Worm (Caenorhabditis elegans) whole organism, young adult: ENCODE measurements around the gene str-41.
A peak's percentile ranks its signal among the peaks of the same experiment; 100 is the strongest.

Experiments
- B0035.1 ChIP-seq: sonication (generic microtip); optimal IDR thresholded peaks from 2 replicates; lab custom pipeline; 2016; ENCODE audit warnings: missing genetic modification characterization, mild to moderate bottlenecking, missing compliant biosample characterization, missing genotype, missing genetic modification reagents
- F10E7.11 ChIP-seq: sonication (generic microtip); optimal IDR thresholded peaks from 2 replicates; lab custom pipeline; 2017; ENCODE audit warnings: mild to moderate bottlenecking, missing genetic modification characterization, moderate library complexity, missing compliant biosample characterization
- F33H1.4 ChIP-seq: fragments of 200-800 bp; sonication (Bioruptor generic); IDR thresholded peaks from 2 replicates; pipeline ENCODE4 v1.3.6; 2022; ENCODE audit warnings: missing genetic modification reagents, missing genetic modification characterization, missing compliant biosample characterization
- F37B4.10 ChIP-seq: fragments of 200-800 bp; sonication (Bioruptor generic); IDR thresholded peaks from 2 replicates; pipeline ENCODE4 v1.3.6; 2022; ENCODE audit warnings: missing genetic modification characterization, missing compliant biosample characterization
- F57C9.4 ChIP-seq: sonication (generic microtip); optimal IDR thresholded peaks from 2 replicates; lab custom pipeline; 2017; ENCODE audit warnings: mild to moderate bottlenecking, missing genetic modification characterization, missing compliant biosample characterization
- Y56A3A.18 ChIP-seq: fragments of 200-800 bp; sonication (Bioruptor generic); IDR thresholded peaks from 2 replicates; pipeline ENCODE4 v1.3.6; 2022; ENCODE audit warnings: missing genetic modification reagents, missing genetic modification characterization, missing compliant biosample characterization
- Y67H2A.10 ChIP-seq: fragments of 200-800 bp; sonication (Bioruptor generic); conservative IDR thresholded peaks from 2 replicates; pipeline ENCODE4 v1.3.6; 2022; ENCODE audit warnings: missing genetic modification reagents, missing genetic modification characterization, missing compliant biosample characterization
- Y95B8A.8 ChIP-seq: fragments of 200-800 bp; sonication (Bioruptor generic); IDR thresholded peaks from 2 replicates; pipeline ENCODE4 v1.3.6; 2022; ENCODE audit warnings: missing genetic modification reagents, missing genetic modification characterization, missing compliant biosample characterization
- ZK185.1 ChIP-seq: sonication (generic microtip); optimal IDR thresholded peaks from 2 replicates; lab custom pipeline; 2016; ENCODE audit warnings: mild to moderate bottlenecking, missing genetic modification characterization, missing compliant biosample characterization; ENCODE audit not compliant: poor library complexity, severe bottlenecking
- ama-1 ChIP-seq, 3 experiments: fragments of 150-350 bp in 1 of 3; sonication (generic microtip) in 2 of 3; optimal IDR thresholded peaks; 2 replicates each; lab custom pipeline; 2014 to 2018; ENCODE audit warnings: missing biosample characterization in 2 of 3, missing genetic modification characterization in 2 of 3, missing genetic modification reagents in 2 of 3
- aptf-3 ChIP-seq: fragments of 200-800 bp; sonication (Bioruptor generic); IDR thresholded peaks from 2 replicates; pipeline ENCODE4 v1.3.6; 2022; ENCODE audit warnings: missing genetic modification characterization, missing compliant biosample characterization
- attf-6 ChIP-seq: fragments of 200-800 bp; sonication (Bioruptor generic); IDR thresholded peaks from 2 replicates; pipeline ENCODE4 v1.3.6; 2022; ENCODE audit warnings: missing genetic modification reagents, missing genetic modification characterization, missing compliant biosample characterization
- bed-1 ChIP-seq: fragments of 200-800 bp; sonication (Bioruptor generic); IDR thresholded peaks from 2 replicates; pipeline ENCODE4 v1.3.6; 2022; ENCODE audit warnings: missing genetic modification reagents, missing genetic modification characterization, missing compliant biosample characterization
- bed-2 ChIP-seq: fragments of 200-800 bp; sonication (Bioruptor generic); IDR thresholded peaks from 2 replicates; pipeline ENCODE4 v1.3.6; 2022; ENCODE audit warnings: missing genetic modification reagents, missing genetic modification characterization, missing compliant biosample characterization
- cebp-1 ChIP-seq, 2 experiments: fragments of 200-800 bp in 1 of 2; sonication (Bioruptor generic) in 1 of 2; sonication (generic microtip) in 1 of 2; IDR thresholded peaks in 1 of 2; optimal IDR thresholded peaks in 1 of 2; 2 replicates each; pipeline versions ENCODE4 v1.3.6 to Lab custom; 2017 to 2022; ENCODE audit warnings: missing compliant biosample characterization in 2 of 2, missing genetic modification characterization in 2 of 2, mild to moderate bottlenecking in 1 of 2, missing genetic modification reagents in 1 of 2, moderate library complexity in 1 of 2
- ceh-100 ChIP-seq: fragments of 200-800 bp; sonication (Bioruptor generic); IDR thresholded peaks from 2 replicates; pipeline ENCODE4 v1.3.6; 2022; ENCODE audit warnings: missing genetic modification reagents, missing genetic modification characterization, missing compliant biosample characterization
- ceh-40 ChIP-seq: fragments of 200-800 bp; sonication (Bioruptor generic); IDR thresholded peaks from 2 replicates; pipeline ENCODE4 v1.3.6; 2022; ENCODE audit warnings: missing genetic modification characterization, missing compliant biosample characterization
- egl-44 ChIP-seq: fragments of 200-800 bp; sonication (Bioruptor generic); IDR thresholded peaks from 2 replicates; pipeline ENCODE4 v1.3.6; 2022; ENCODE audit warnings: missing genetic modification reagents, missing genetic modification characterization, missing compliant biosample characterization
- hlh-12 ChIP-seq: sonication (generic microtip); optimal IDR thresholded peaks from 2 replicates; lab custom pipeline; 2016; ENCODE audit warnings: missing genetic modification characterization, missing compliant biosample characterization
- hmg-1.2 ChIP-seq: fragments of 200-800 bp; sonication (Bioruptor generic); IDR thresholded peaks from 2 replicates; pipeline ENCODE4 v1.3.6; 2022; ENCODE audit warnings: missing genetic modification reagents, missing genetic modification characterization, missing compliant biosample characterization
- hsf-1 ChIP-seq: fragments of 200-800 bp; sonication (Bioruptor generic); IDR thresholded peaks from 2 replicates; pipeline ENCODE4 v1.3.6; 2022; ENCODE audit warnings: missing genetic modification reagents, missing genetic modification characterization, missing compliant biosample characterization
- lin-35 ChIP-seq, 3 experiments: fragments of 150-350 bp in 2 of 3; sonication (generic microtip) in 1 of 3; optimal IDR thresholded peaks; 2 replicates each; lab custom pipeline; 2014 to 2018; ENCODE audit warnings: missing biosample characterization in 3 of 3, missing genetic modification characterization in 3 of 3, missing genetic modification reagents in 3 of 3
- lin-54 ChIP-seq: fragments of 200-800 bp; sonication (Bioruptor generic); optimal IDR thresholded peaks from 2 replicates; lab custom pipeline; 2018; ENCODE audit warnings: mild to moderate bottlenecking, missing genetic modification characterization, missing compliant biosample characterization
- lsl-1 ChIP-seq: fragments of 200-800 bp; sonication (Bioruptor generic); optimal IDR thresholded peaks from 2 replicates; lab custom pipeline; 2018; ENCODE audit warnings: mild to moderate bottlenecking, missing genetic modification characterization, moderate library complexity, missing compliant biosample characterization
- madf-10 ChIP-seq: sonication (generic microtip); optimal IDR thresholded peaks from 2 replicates; lab custom pipeline; 2016; ENCODE audit warnings: mild to moderate bottlenecking, missing genetic modification characterization, missing compliant biosample characterization
- madf-8 ChIP-seq: fragments of 200-800 bp; sonication (Bioruptor generic); conservative IDR thresholded peaks from 2 replicates; pipeline ENCODE4 v1.3.6; 2022; ENCODE audit warnings: missing genetic modification reagents, missing genetic modification characterization, missing compliant biosample characterization
- mel-28 ChIP-seq: sonication (generic microtip); optimal IDR thresholded peaks from 2 replicates; lab custom pipeline; 2016; ENCODE audit warnings: borderline replicate concordance, mild to moderate bottlenecking, missing genetic modification characterization, missing compliant biosample characterization
- nfya-1 ChIP-seq: sonication (generic microtip); optimal IDR thresholded peaks from 2 replicates; lab custom pipeline; 2017; ENCODE audit warnings: antibody characterized with exemption, missing compliant biosample characterization, missing genetic modification characterization, borderline replicate concordance; ENCODE audit not compliant: insufficient read depth
- nfya-2 ChIP-seq: fragments of 200-800 bp; sonication (Bioruptor generic); IDR thresholded peaks from 2 replicates; pipeline ENCODE4 v1.3.6; 2022; ENCODE audit warnings: missing genetic modification reagents, missing genetic modification characterization, missing compliant biosample characterization
- nhr-80 ChIP-seq: sonication (generic microtip); optimal IDR thresholded peaks from 2 replicates; lab custom pipeline; 2016; ENCODE audit warnings: missing genetic modification characterization, missing compliant biosample characterization
- nhr-90 ChIP-seq: sonication (generic microtip); optimal IDR thresholded peaks from 2 replicates; lab custom pipeline; 2016; ENCODE audit warnings: missing genotype, mild to moderate bottlenecking, missing genetic modification characterization, missing compliant biosample characterization
- sea-2 ChIP-seq: fragments of 200-800 bp; sonication (Bioruptor generic); IDR thresholded peaks from 2 replicates; pipeline ENCODE4 v1.3.6; 2022; ENCODE audit warnings: missing genetic modification characterization, missing compliant biosample characterization
- snpc-1.1 ChIP-seq: sonication (generic microtip); optimal IDR thresholded peaks from 2 replicates; lab custom pipeline; 2017; ENCODE audit warnings: missing genetic modification characterization, mild to moderate bottlenecking, missing compliant biosample characterization, antibody characterized with exemption, moderate library complexity, missing genotype, missing genetic modification reagents; ENCODE audit not compliant: insufficient read depth
- snpc-1.3 ChIP-seq: sonication (generic microtip); optimal IDR thresholded peaks from 2 replicates; lab custom pipeline; 2017; ENCODE audit warnings: missing genetic modification characterization, mild to moderate bottlenecking, missing compliant biosample characterization, antibody characterized with exemption, moderate library complexity, missing genotype, missing genetic modification reagents; ENCODE audit not compliant: insufficient read depth
- snpc-3.4 ChIP-seq: sonication (generic microtip); optimal IDR thresholded peaks from 2 replicates; lab custom pipeline; 2017; ENCODE audit warnings: missing genetic modification characterization, mild to moderate bottlenecking, missing compliant biosample characterization, antibody characterized with exemption, moderate library complexity, missing genotype, missing genetic modification reagents
- sptf-2 ChIP-seq: fragments of 200-800 bp; sonication (Bioruptor generic); optimal IDR thresholded peaks from 2 replicates; lab custom pipeline; 2018; ENCODE audit warnings: mild to moderate bottlenecking, missing genetic modification characterization, missing compliant biosample characterization
- tbx-9 ChIP-seq: sonication (generic microtip); optimal IDR thresholded peaks from 2 replicates; lab custom pipeline; 2016; ENCODE audit warnings: borderline replicate concordance, missing genetic modification characterization, inconsistent platforms, missing compliant biosample characterization
- zim-3 ChIP-seq: sonication (generic microtip); optimal IDR thresholded peaks from 2 replicates; lab custom pipeline; 2017; ENCODE audit warnings: mild to moderate bottlenecking, missing genetic modification characterization, moderate library complexity, missing compliant biosample characterization
- ztf-22 ChIP-seq: fragments of 200-800 bp; sonication (Bioruptor generic); optimal IDR thresholded peaks from 2 replicates; lab custom pipeline; 2018; ENCODE audit warnings: mild to moderate bottlenecking, missing genetic modification characterization, moderate library complexity, missing compliant biosample characterization

str-41 gene

ce11 chrV:7424336-7424735 lies 12.5 kb downstream of the str-41 start, which contains the start of gene F18E3.10:
Gene F18E3.10 (minus strand): TSS chrV:7424436.
- no peak for TF ChIP-seq madf-10 (tag; lab: Kevin White, UChicago)
- TF ChIP-seq mel-28 (tag; lab: Kevin White, UChicago), result no peak
- no peak for TF ChIP-seq Y56A3A.18 (GFP tag; lab: Robert Waterston, UW)
- no peak for TF ChIP-seq bed-2

DNA sequence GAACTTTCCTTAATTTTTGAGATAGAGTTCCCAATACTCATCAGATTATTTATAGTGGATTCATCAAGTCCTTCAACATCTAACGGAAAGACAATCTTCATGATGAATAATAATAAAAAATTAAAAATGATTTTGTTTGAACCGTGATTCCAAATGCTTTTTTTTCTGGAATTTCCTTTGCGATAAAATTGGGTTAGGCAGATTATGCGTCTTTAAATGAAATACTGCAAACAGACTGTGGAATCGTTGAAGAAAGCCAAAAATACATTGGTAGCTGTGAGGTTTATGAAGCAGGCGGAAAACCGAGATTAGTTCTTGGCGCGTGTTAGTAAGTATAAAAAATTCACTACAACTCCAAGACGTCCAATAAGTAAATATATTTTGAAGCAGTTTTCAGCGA lies 14.8 kb downstream of the str-41 start, which contains the start of gene srw-68:
srw-68 (minus strand) TSS at position 101 of the 400 bp plus-strand sequence.
- no peak for TF ChIP-seq hlh-12 (tag; lab: Kevin White, UChicago)
- no peak for TF ChIP-seq B0035.1 (tag; lab: Kevin White, UChicago)
- no peak for TF ChIP-seq hmg-1.2 (GFP tag; lab: Robert Waterston, UW)
- no peak for TF ChIP-seq F37B4.10

DNA sequence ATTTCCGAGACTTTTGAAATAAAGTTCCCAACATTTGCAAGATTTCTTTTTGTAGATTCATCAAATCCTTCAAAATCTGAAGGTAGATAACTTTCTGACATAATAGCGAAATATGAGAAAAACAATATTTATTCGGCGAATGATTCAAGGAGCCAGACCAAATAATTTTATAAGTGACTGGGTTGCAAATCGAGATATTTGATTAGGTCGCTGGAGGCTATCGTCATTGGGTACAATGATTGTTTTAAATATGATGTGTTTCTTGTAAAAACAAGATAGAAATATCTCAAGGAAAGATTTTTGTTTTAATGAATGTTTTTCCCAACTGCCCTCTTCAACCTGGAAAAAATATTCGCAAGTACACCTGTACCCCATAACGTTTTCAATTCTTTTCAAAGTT lies 17.1 kb downstream of the str-41 start, which contains the start of gene srw-69:
srw-69 (minus strand) TSS at position 101 of the 400 bp plus-strand sequence.
- no peak for TF ChIP-seq hsf-1 (GFP tag; lab: Robert Waterston, UW)
- no peak for TF ChIP-seq sptf-2
- no peak for TF ChIP-seq nhr-80 (tag; lab: Kevin White, UChicago)
- TF ChIP-seq ztf-22 (GFP tag; lab: Kevin White, UChicago), result no peak
- no peak for TF ChIP-seq F57C9.4 (tag; lab: Kevin White, UChicago)
- no peak for TF ChIP-seq Y95B8A.8 (GFP tag; lab: Robert Waterston, UW)
- no peak for TF ChIP-seq snpc-1.1 (tag; lab: Kevin White, UChicago)

ce11 chrV:7431016-7431415 lies 19.2 kb downstream of the str-41 start, which contains the start of gene srw-71:
Gene srw-71 (minus strand): TSS chrV:7431116.
- no peak for TF ChIP-seq bed-2
- no peak for TF ChIP-seq F33H1.4 (GFP tag; lab: Robert Waterston, UW)
- TF ChIP-seq Y67H2A.10 (GFP tag; lab: Robert Waterston, UW), result no peak
- no peak for TF ChIP-seq nfya-2
- no peak for TF ChIP-seq hlh-12 (tag; lab: Kevin White, UChicago)
- TF ChIP-seq snpc-1.3, result no peak
- no peak for TF ChIP-seq hsf-1 (GFP tag; lab: Robert Waterston, UW)
- TF ChIP-seq lin-54 (GFP tag; lab: Kevin White, UChicago), result no peak
- no peak for TF ChIP-seq ceh-40 (GFP tag; lab: Robert Waterston, UW)
- no peak for TF ChIP-seq ama-1 (optimal IDR thresholded peaks at IDR 0.05; lab: Kevin White, UChicago)
- TF ChIP-seq ama-1 (GFP tag; optimal IDR thresholded peaks at IDR 0.05; lab: Kevin White, UChicago), result no peak
- no peak for TF ChIP-seq snpc-3.4 (tag; lab: Kevin White, UChicago)
- no peak for TF ChIP-seq sea-2 (GFP tag; lab: Robert Waterston, UW)
- no peak for TF ChIP-seq F10E7.11 (tag; lab: Kevin White, UChicago)
- no peak for TF ChIP-seq lsl-1 (GFP tag; lab: Kevin White, UChicago)
- TF ChIP-seq F37B4.10, result no peak

DNA sequence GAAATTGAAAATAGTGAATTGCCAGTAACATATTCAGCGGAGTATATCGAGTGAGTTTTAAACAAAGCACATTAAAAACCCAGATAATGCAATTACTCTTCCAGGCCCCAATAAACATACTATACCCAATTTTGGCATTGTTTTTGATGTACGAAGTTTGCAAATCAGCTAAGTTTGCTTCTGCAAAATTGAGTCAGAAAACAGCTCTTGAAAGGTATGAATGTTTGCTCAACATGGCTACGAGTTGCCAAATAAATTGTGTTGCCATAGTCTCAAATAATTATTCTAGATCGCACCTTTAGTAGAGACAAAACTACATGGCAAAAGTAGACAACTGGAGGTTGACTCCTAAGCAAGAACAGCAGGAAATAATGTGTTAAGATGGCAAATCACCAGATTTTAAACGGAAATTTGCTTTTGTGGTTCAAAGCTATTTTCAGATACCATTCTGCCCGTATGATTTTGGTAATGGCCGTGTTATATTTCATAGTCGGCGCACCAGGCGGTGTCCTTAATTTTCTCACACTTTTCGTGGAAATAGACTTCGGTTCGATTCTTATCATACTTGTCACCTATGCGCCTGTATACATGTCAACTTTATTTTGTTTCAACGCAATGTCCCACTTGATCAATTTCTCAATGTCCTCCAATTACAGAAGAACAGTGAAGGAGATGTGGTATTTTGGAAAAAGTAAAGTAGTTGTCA lies 20.8 kb downstream of the str-41 start:
- TF ChIP-seq ceh-40 (GFP tag; lab: Robert Waterston, UW) (0 out of 2 replicates have a peak, but pooled peaks have one; percentile 6), lin-35 (GFP tag; optimal IDR thresholded peaks at IDR 0.05; lab: Kevin White, UChicago) (peak in 1 of 3 experiments; percentile 29), ZK185.1 (tag; lab: Kevin White, UChicago) (peak; percentile 17), cebp-1 (GFP tag; IDR thresholded peaks at IDR 0.05; lab: Robert Waterston, UW) (no peak; the same call in 1 of the 2 replicates), cebp-1 (tag; optimal IDR thresholded peaks at IDR 0.05; lab: Kevin White, UChicago) (peak; percentile 70), nhr-90 (tag; lab: Kevin White, UChicago) (peak; percentile 66), bed-1 (GFP tag; lab: Robert Waterston, UW) (no peak), tbx-9 (peak; percentile 81), nfya-1 (no peak), zim-3 (tag; lab: Kevin White, UChicago) (peak; percentile 65), ceh-100 (no peak), attf-6 (GFP tag; lab: Robert Waterston, UW) (no peak), madf-8 (no peak), aptf-3 (GFP tag; lab: Robert Waterston, UW) (no peak), egl-44 (peak; percentile 44; the same call in 1 of the 2 replicates)
